Worm (Caenorhabditis elegans) whole organism, L4 larva: ENCODE data around the gene nspc-5.
A peak's percentile ranks its signal among the peaks of the same experiment; 100 is the strongest.

Experiments used
- F44E2.7 ChIP-seq: fragments of 200-800 bp; sonication (Bioruptor generic); IDR thresholded peaks from 2 replicates; pipeline ENCODE4 v2.1.2; 2022; ENCODE audit warnings: missing genetic modification characterization, missing compliant biosample characterization
- F49E8.2 ChIP-seq: sonication (generic microtip); optimal IDR thresholded peaks from 2 replicates; lab custom pipeline; 2016; ENCODE audit warnings: missing compliant biosample characterization, mild to moderate bottlenecking, missing genetic modification characterization, borderline replicate concordance
- Y48G9A.11 ChIP-seq: fragments of 200-800 bp; sonication (Bioruptor generic); IDR thresholded peaks from 2 replicates; pipeline ENCODE4 v1.3.6; 2022; ENCODE audit warnings: missing genetic modification reagents, missing genetic modification characterization, missing compliant biosample characterization
- ZK337.2 ChIP-seq: fragments of 200-800 bp; sonication (Bioruptor generic); IDR thresholded peaks from 2 replicates; pipeline ENCODE4 v1.3.6; 2022; ENCODE audit warnings: missing genetic modification reagents, missing genetic modification characterization, missing compliant biosample characterization
- ZK546.5 ChIP-seq, 2 experiments: sonication (generic microtip); optimal IDR thresholded peaks; 2 replicates each; lab custom pipeline; 2017; ENCODE audit warnings: missing biosample characterization in 2 of 2, missing genetic modification characterization in 2 of 2
- aha-1 ChIP-seq: fragments of 150-350 bp; peaks from one replicate; lab custom pipeline; 2014; ENCODE audit warnings: missing biosample characterization, missing genetic modification characterization
- attf-4 ChIP-seq: sonication (generic microtip); optimal IDR thresholded peaks from 3 replicates; lab custom pipeline; 2017; ENCODE audit warnings: missing biosample characterization, missing genetic modification characterization
- ceh-28 ChIP-seq: fragments of 150-350 bp; optimal IDR thresholded peaks from 2 replicates; lab custom pipeline; 2014; ENCODE audit warnings: missing biosample characterization, missing genetic modification reagents, missing genetic modification characterization
- cey-2 ChIP-seq: sonication (generic microtip); optimal IDR thresholded peaks from 3 replicates; lab custom pipeline; 2017; ENCODE audit warnings: missing genetic modification characterization, mild to moderate bottlenecking, missing compliant biosample characterization, antibody characterized with exemption, borderline replicate concordance; ENCODE audit not compliant: insufficient read depth
- dmd-6 ChIP-seq: fragments of 200-800 bp; sonication (Bioruptor generic); IDR thresholded peaks from 2 replicates; pipeline ENCODE4 v1.3.6; 2022; ENCODE audit warnings: missing genetic modification reagents, missing genetic modification characterization, missing compliant biosample characterization
- dmd-8 ChIP-seq: fragments of 200-800 bp; sonication (Bioruptor generic); IDR thresholded peaks from 2 replicates; pipeline ENCODE4 v1.3.6; 2022; ENCODE audit warnings: missing genetic modification characterization, missing compliant biosample characterization
- dmd-9 ChIP-seq: fragments of 200-800 bp; sonication (Bioruptor generic); IDR thresholded peaks from 2 replicates; pipeline ENCODE4 v1.3.6; 2022; ENCODE audit warnings: missing genetic modification reagents, missing genetic modification characterization, missing compliant biosample characterization
- duxl-1 ChIP-seq: sonication (generic microtip); optimal IDR thresholded peaks from 2 replicates; lab custom pipeline; 2016; ENCODE audit warnings: mild to moderate bottlenecking, missing genetic modification characterization, moderate library complexity, missing compliant biosample characterization; ENCODE audit not compliant: poor library complexity
- egl-43 ChIP-seq: fragments of 200-800 bp; sonication (Bioruptor generic); IDR thresholded peaks from 2 replicates; pipeline ENCODE4 v1.3.6; 2022; ENCODE audit warnings: missing genetic modification reagents, missing genetic modification characterization, missing compliant biosample characterization
- hlh-11 ChIP-seq: fragments of 200-800 bp; sonication (Bioruptor generic); optimal IDR thresholded peaks from 2 replicates; lab custom pipeline; 2018; ENCODE audit warnings: mild to moderate bottlenecking, missing genetic modification characterization, missing compliant biosample characterization
- hmg-1.1 ChIP-seq: fragments of 200-800 bp; sonication (Bioruptor generic); IDR thresholded peaks from 2 replicates; pipeline ENCODE4 v1.3.6; 2022; ENCODE audit warnings: missing genetic modification reagents, missing genetic modification characterization, missing compliant biosample characterization
- lin-39 ChIP-seq: fragments of 150-350 bp; optimal IDR thresholded peaks from 2 replicates; lab custom pipeline; 2014; ENCODE audit warnings: missing biosample characterization, missing genetic modification reagents, missing genetic modification characterization
- madf-5 ChIP-seq, 2 experiments: fragments of 200-800 bp; sonication (Bioruptor generic); IDR thresholded peaks; 2 replicates each; pipeline ENCODE4 v1.3.6; 2022; ENCODE audit warnings: missing compliant biosample characterization in 2 of 2, missing genetic modification characterization in 2 of 2
- mep-1 ChIP-seq: fragments of 150-350 bp; sonication (generic microtip); optimal IDR thresholded peaks from 3 replicates; lab custom pipeline; 2014; ENCODE audit warnings: missing biosample characterization, missing genetic modification characterization
- mes-2 ChIP-seq: sonication (generic microtip); optimal IDR thresholded peaks from 2 replicates; lab custom pipeline; 2016; ENCODE audit warnings: missing genotype, mild to moderate bottlenecking, missing genetic modification characterization, missing compliant biosample characterization; ENCODE audit not compliant: poor library complexity, severe bottlenecking
- mxl-3 ChIP-seq: fragments of 200-800 bp; sonication (Bioruptor generic); optimal IDR thresholded peaks from 2 replicates; lab custom pipeline; 2018; ENCODE audit warnings: mild to moderate bottlenecking, missing genetic modification characterization, missing compliant biosample characterization
- nhr-10 ChIP-seq: fragments of 150-350 bp; optimal IDR thresholded peaks from 2 replicates; lab custom pipeline; 2014; ENCODE audit warnings: missing biosample characterization, missing genetic modification characterization
- nhr-11 ChIP-seq: fragments of 150-350 bp; optimal IDR thresholded peaks from 2 replicates; lab custom pipeline; 2014; ENCODE audit warnings: missing biosample characterization, missing genetic modification characterization
- nhr-111 ChIP-seq: fragments of 200-800 bp; sonication (Bioruptor generic); optimal IDR thresholded peaks from 2 replicates; lab custom pipeline; 2018; ENCODE audit warnings: mild to moderate bottlenecking, missing genetic modification characterization, missing compliant biosample characterization
- nhr-237 ChIP-seq: sonication (generic microtip); optimal IDR thresholded peaks from 2 replicates; lab custom pipeline; 2017; ENCODE audit warnings: missing biosample characterization, missing genetic modification characterization
- nhr-28 ChIP-seq: fragments of 150-350 bp; optimal IDR thresholded peaks from 2 replicates; lab custom pipeline; 2014; ENCODE audit warnings: missing biosample characterization, missing genetic modification characterization
- nhr-76 ChIP-seq: fragments of 150-350 bp; optimal IDR thresholded peaks from 2 replicates; lab custom pipeline; 2014; ENCODE audit warnings: missing biosample characterization, missing genetic modification characterization
- nhr-77 ChIP-seq: fragments of 150-350 bp; optimal IDR thresholded peaks from 2 replicates; lab custom pipeline; 2014; ENCODE audit warnings: missing biosample characterization, missing genetic modification characterization
- set-16 ChIP-seq: fragments of 200-800 bp; sonication (Bioruptor generic); IDR thresholded peaks from 2 replicates; pipeline ENCODE4 v1.3.6; 2022; ENCODE audit warnings: missing genetic modification reagents, missing genetic modification characterization, missing compliant biosample characterization
- snpc-4 ChIP-seq: fragments of 150-350 bp; optimal IDR thresholded peaks from 2 replicates; lab custom pipeline; 2014; ENCODE audit warnings: missing biosample characterization, missing genetic modification characterization
- spr-1 ChIP-seq: sonication (generic microtip); optimal IDR thresholded peaks from 2 replicates; lab custom pipeline; 2016; ENCODE audit warnings: mild to moderate bottlenecking, missing genetic modification characterization, missing compliant biosample characterization
- unc-130 ChIP-seq: sonication (generic microtip); optimal IDR thresholded peaks from 2 replicates; lab custom pipeline; 2016; ENCODE audit warnings: missing genetic modification reagents, missing genetic modification characterization, missing compliant biosample characterization
- unc-62 ChIP-seq, 3 experiments: fragments of 150-350 bp in 1 of 3; sonication (generic microtip); optimal IDR thresholded peaks in 2 of 3; peaks in 1 of 3; 1 replicate in 1 of 3; 2 replicates in 2 of 3; lab custom pipeline; 2014 to 2017; ENCODE audit warnings: missing biosample characterization in 3 of 3, missing genetic modification characterization in 3 of 3, missing genetic modification reagents in 3 of 3, missing genotype in 1 of 3
- vab-7 ChIP-seq: fragments of 200-800 bp; sonication (Bioruptor generic); IDR thresholded peaks from 2 replicates; pipeline ENCODE4 v1.3.6; 2022; ENCODE audit warnings: missing genetic modification reagents, missing genetic modification characterization, missing compliant biosample characterization
- zip-11 ChIP-seq: fragments of 200-800 bp; sonication (Bioruptor generic); IDR thresholded peaks from 2 replicates; pipeline ENCODE4 v1.3.6; 2022; ENCODE audit warnings: missing genetic modification characterization, missing compliant biosample characterization
- zip-2 ChIP-seq: fragments of 150-350 bp; optimal IDR thresholded peaks from 2 replicates; lab custom pipeline; 2014; ENCODE audit warnings: missing biosample characterization, missing genetic modification characterization

The nspc-5 gene

ce11 chrX:8569159-8569558 lies 30.6 kb downstream of the nspc-5 start (continued):
- TF ChIP-seq ZK546.5 (tag; optimal IDR thresholded peaks at IDR 0.05; lab: Kevin White, UChicago) (no peak), unc-62 (GFP tag; optimal IDR thresholded peaks at IDR 0.05 in 1 of 2; lab: Kevin White, UChicago) (no peak), unc-62 (tag; optimal IDR thresholded peaks at IDR 0.05; lab: Kevin White, UChicago) (no peak), lin-39 (no peak), hlh-11 (tag; lab: Kevin White, UChicago) (no peak), Y48G9A.11 (no peak), set-16 (no peak), mes-2 (tag; lab: Kevin White, UChicago) (peak; percentile 47), F44E2.7 (GFP tag; lab: Robert Waterston, UW) (no peak), unc-130 (GFP tag; lab: Kevin White, UChicago) (no peak), dmd-9 (GFP tag; lab: Robert Waterston, UW) (no peak), hmg-1.1 (peak; percentile 54; the same call in 1 of the 2 replicates), attf-4 (tag; lab: Kevin White, UChicago) (no peak), ZK337.2 (no peak), spr-1 (tag; lab: Kevin White, UChicago) (no peak), nhr-237 (tag; lab: Kevin White, UChicago) (no peak), zip-11 (GFP tag; lab: Robert Waterston, UW) (no peak), duxl-1 (no peak), F49E8.2 (no peak), nhr-111 (no peak)

ce11 chrX:8570997-8571517 lies 32.5 kb downstream of the nspc-5 start, which contains the start of gene jmjd-3.1:
Gene jmjd-3.1 (plus strand): TSS chrX:8571047.
- TF ChIP-seq cey-2 (no peak), unc-62 (GFP tag; optimal IDR thresholded peaks at IDR 0.05 in 1 of 2; lab: Kevin White, UChicago) (peak in 1 of 2 experiments; percentile 69), unc-62 (tag; optimal IDR thresholded peaks at IDR 0.05; lab: Kevin White, UChicago) (no peak)

- no peak for TF ChIP-seq dmd-8
- peak; percentile 22 for TF ChIP-seq aha-1
Observed at ce11 chrX:8580217-8580616, 41.7 kb downstream of the nspc-5 start, which contains the start of gene F18E9.4. Gene F18E9.4 (plus strand): TSS chrX:8580517.

- TF ChIP-seq mxl-3 (GFP tag; lab: Kevin White, UChicago) (no peak), zip-2 (no peak), vab-7 (GFP tag; lab: Robert Waterston, UW) (no peak), nhr-76 (tag; lab: Kevin White, UChicago) (no peak), F49E8.2 (no peak), hmg-1.1 (no peak), ZK546.5 (tag; optimal IDR thresholded peaks at IDR 0.05; lab: Kevin White, UChicago) (no peak), lin-39 (no peak), mep-1 (tag; lab: Kevin White, UChicago) (no peak), unc-62 (GFP tag; optimal IDR thresholded peaks at IDR 0.05 in 1 of 2; lab: Kevin White, UChicago) (no peak), unc-62 (tag; optimal IDR thresholded peaks at IDR 0.05; lab: Kevin White, UChicago) (no peak), cey-2 (no peak), nhr-77 (tag; lab: Kevin White, UChicago) (no peak), egl-43 (no peak), dmd-9 (GFP tag; lab: Robert Waterston, UW) (no peak), nhr-10 (tag; lab: Kevin White, UChicago) (no peak), spr-1 (tag; lab: Kevin White, UChicago) (no peak), snpc-4 (no peak), ceh-28 (tag; lab: Kevin White, UChicago) (no peak)
- TF ChIP-seq, all 104 proteins: peak for 0
Observed at ce11 chrX:8581447-8581846, 42.9 kb downstream of the nspc-5 start, which contains the start of gene F18E9.8. Gene F18E9.8 (minus strand): TSS chrX:8581547.

ce11 chrX:8582767-8583360 lies 44.3 kb downstream of the nspc-5 start:
- no peak for TF ChIP-seq unc-130 (GFP tag; lab: Kevin White, UChicago)
- no peak for TF ChIP-seq madf-5 (GFP tag; IDR thresholded peaks at IDR 0.05; lab: Robert Waterston, UW)
- TF ChIP-seq dmd-6 (GFP tag; lab: Robert Waterston, UW): no peak
- no peak for TF ChIP-seq mxl-3 (GFP tag; lab: Kevin White, UChicago)
- peak; percentile 36 for TF ChIP-seq nhr-11 (tag; lab: Kevin White, UChicago)
- peak; percentile 9 for TF ChIP-seq nhr-28 (tag; lab: Kevin White, UChicago)
